Fruit fly (Drosophila melanogaster) whole organism, embryonic: ENCODE measurements around the gene kairos.

Experiments
- Bdp1 ChIP-seq: fragments of 200-800 bp; sonication (Bioruptor generic); optimal IDR thresholded peaks from 3 replicates; lab custom pipeline; 2016; ENCODE audit warnings: missing biosample characterization, missing genetic modification characterization
- CG11723 ChIP-seq: fragments of 200-800 bp; sonication (Bioruptor generic); optimal IDR thresholded peaks from 2 replicates; lab custom pipeline; 2017; ENCODE audit warnings: missing biosample characterization, mild to moderate bottlenecking, missing genetic modification characterization
- CG12219 ChIP-seq: fragments of 200-800 bp; sonication (Bioruptor generic); optimal IDR thresholded peaks from 3 replicates; lab custom pipeline; 2018; ENCODE audit warnings: missing biosample characterization, mild to moderate bottlenecking, missing genetic modification characterization
- CG13287 ChIP-seq: fragments of 200-800 bp; sonication (Bioruptor generic); IDR thresholded peaks from 2 replicates; pipeline ENCODE4 v1.3.6; 2022; ENCODE audit warnings: missing biosample characterization, missing genetic modification characterization; ENCODE audit not compliant: partially characterized antibody
- CG16863 ChIP-seq: fragments of 200-800 bp; sonication (Bioruptor generic); optimal IDR thresholded peaks from 3 replicates; lab custom pipeline; 2016; ENCODE audit warnings: missing biosample characterization, missing genetic modification characterization
- CG1832 ChIP-seq: fragments of 200-800 bp; sonication (Bioruptor generic); optimal IDR thresholded peaks from 2 replicates; lab custom pipeline; 2017; ENCODE audit warnings: missing biosample characterization, mild to moderate bottlenecking, missing genetic modification characterization, inconsistent platforms
- CG18764 ChIP-seq: fragments of 200-800 bp; sonication (Bioruptor generic); optimal IDR thresholded peaks from 3 replicates; lab custom pipeline; 2016; ENCODE audit warnings: missing biosample characterization, missing genetic modification characterization
- CG2120 ChIP-seq: fragments of 200-800 bp; sonication (Bioruptor generic); optimal IDR thresholded peaks from 3 replicates; lab custom pipeline; 2016; ENCODE audit warnings: missing biosample characterization, missing genetic modification characterization
- CG3281 ChIP-seq: fragments of 200-800 bp; sonication (Bioruptor generic); optimal IDR thresholded peaks from 3 replicates; lab custom pipeline; 2017; ENCODE audit warnings: missing biosample characterization, mild to moderate bottlenecking, missing genetic modification characterization
- CG34376 ChIP-seq: fragments of 200-800 bp; sonication (Bioruptor generic); optimal IDR thresholded peaks from 2 replicates; lab custom pipeline; 2018; ENCODE audit warnings: missing biosample characterization, mild to moderate bottlenecking, missing genetic modification characterization
- CG4707 ChIP-seq: fragments of 200-800 bp; sonication (Bioruptor generic); optimal IDR thresholded peaks from 2 replicates; lab custom pipeline; 2018; ENCODE audit warnings: missing biosample characterization, mild to moderate bottlenecking, missing genetic modification characterization, moderate library complexity
- CG6175 ChIP-seq: fragments of 200-800 bp; sonication (Bioruptor generic); IDR thresholded peaks from 3 replicates; pipeline ENCODE4 v1.3.6; 2022; ENCODE audit warnings: missing biosample characterization, missing genetic modification characterization
- CG6254 ChIP-seq: fragments of 200-800 bp; sonication (Bioruptor generic); optimal IDR thresholded peaks from 3 replicates; lab custom pipeline; 2017; ENCODE audit warnings: mild to moderate bottlenecking, missing biosample characterization, missing genetic modification reagents, missing genetic modification characterization
- CG9437 ChIP-seq: fragments of 200-800 bp; sonication (Bioruptor generic); optimal IDR thresholded peaks from 2 replicates; lab custom pipeline; 2018; ENCODE audit warnings: missing biosample characterization, mild to moderate bottlenecking, missing genetic modification characterization
- CG9609 ChIP-seq: fragments of 200-800 bp; sonication (Bioruptor generic); optimal IDR thresholded peaks from 3 replicates; lab custom pipeline; 2016; ENCODE audit warnings: missing biosample characterization, missing genetic modification characterization
- CG9797 ChIP-seq: fragments of 200-800 bp; sonication (Bioruptor generic); optimal IDR thresholded peaks from 3 replicates; lab custom pipeline; 2018; ENCODE audit warnings: missing biosample characterization, mild to moderate bottlenecking, missing genetic modification characterization
- CTCF ChIP-seq: fragments of 200-800 bp; sonication (Bioruptor generic); optimal IDR thresholded peaks from 2 replicates; lab custom pipeline; 2017; ENCODE audit warnings: missing biosample characterization, mild to moderate bottlenecking, missing genetic modification characterization, moderate library complexity
- Chrac-16 ChIP-seq: fragments of 200-800 bp; sonication (Bioruptor generic); optimal IDR thresholded peaks from 3 replicates; lab custom pipeline; 2016; ENCODE audit warnings: missing biosample characterization, missing genetic modification characterization
- Hmr ChIP-seq: fragments of 200-800 bp; sonication (Bioruptor generic); optimal IDR thresholded peaks from 3 replicates; lab custom pipeline; 2017; ENCODE audit warnings: mild to moderate bottlenecking, missing biosample characterization, missing genetic modification reagents, missing genetic modification characterization
- Hsf ChIP-seq: fragments of 200-800 bp; sonication (Bioruptor generic); optimal IDR thresholded peaks from 3 replicates; lab custom pipeline; 2016; ENCODE audit warnings: missing biosample characterization, missing genetic modification characterization
- Kr ChIP-seq: fragments of 200-800 bp; sonication (Bioruptor generic); optimal IDR thresholded peaks from 2 replicates; lab custom pipeline; 2017; ENCODE audit warnings: missing biosample characterization, mild to moderate bottlenecking, missing genetic modification characterization
- Lhr ChIP-seq: fragments of 200-800 bp; sonication (Bioruptor generic); optimal IDR thresholded peaks from 3 replicates; lab custom pipeline; 2017; ENCODE audit warnings: mild to moderate bottlenecking, missing biosample characterization, missing genetic modification reagents, missing genetic modification characterization
- Mrtf ChIP-seq: fragments of 200-800 bp; sonication (Bioruptor generic); IDR thresholded peaks from 3 replicates; pipeline ENCODE4 v1.3.6; 2022; ENCODE audit warnings: missing biosample characterization, missing genetic modification characterization
- Nf-YB ChIP-seq: fragments of 200-800 bp; sonication (Bioruptor generic); optimal IDR thresholded peaks from 3 replicates; lab custom pipeline; 2019; ENCODE audit warnings: missing biosample characterization, mild to moderate bottlenecking, missing genetic modification characterization, moderate library complexity
- Oli ChIP-seq: fragments of 200-800 bp; sonication (Bioruptor generic); optimal IDR thresholded peaks from 2 replicates; lab custom pipeline; 2018; ENCODE audit warnings: missing biosample characterization, mild to moderate bottlenecking, missing genetic modification characterization, moderate library complexity
- Rx ChIP-seq: fragments of 200-800 bp; sonication (Bioruptor generic); IDR thresholded peaks from 2 replicates; pipeline ENCODE4 v1.3.6; 2022; ENCODE audit warnings: missing biosample characterization, missing genetic modification characterization
- Scr ChIP-seq: fragments of 200-800 bp; sonication (Bioruptor generic); IDR thresholded peaks from 2 replicates; pipeline ENCODE4 v1.3.6; 2022; ENCODE audit warnings: missing biosample characterization, missing genetic modification characterization; ENCODE audit not compliant: partially characterized antibody
- Xbp1 ChIP-seq: fragments of 200-800 bp; sonication (Bioruptor generic); optimal IDR thresholded peaks from 3 replicates; lab custom pipeline; 2016; ENCODE audit warnings: missing biosample characterization, mild to moderate bottlenecking, missing genetic modification characterization
- Xrp1 ChIP-seq: fragments of 200-800 bp; sonication (Bioruptor generic); IDR thresholded peaks from 2 replicates; pipeline ENCODE4 v1.3.6; 2022; ENCODE audit warnings: missing biosample characterization, missing genetic modification characterization
- chinmo ChIP-seq: fragments of 200-800 bp; sonication (Bioruptor generic); IDR thresholded peaks from 4 replicates; pipeline ENCODE4 v1.3.6; 2022; ENCODE audit warnings: missing biosample characterization, missing genetic modification characterization; ENCODE audit not compliant: partially characterized antibody
- dan ChIP-seq: fragments of 200-800 bp; sonication (Bioruptor generic); IDR thresholded peaks from 2 replicates; pipeline ENCODE4 v1.3.6; 2022; ENCODE audit warnings: missing biosample characterization, missing genetic modification characterization
- dimm ChIP-seq: fragments of 200-800 bp; sonication (Bioruptor generic); IDR thresholded peaks from 2 replicates; pipeline ENCODE4 v1.3.6; 2022; ENCODE audit warnings: missing biosample characterization, missing genetic modification characterization
- fd3F ChIP-seq: fragments of 200-800 bp; sonication (Bioruptor generic); optimal IDR thresholded peaks from 2 replicates; lab custom pipeline; 2018; ENCODE audit warnings: missing biosample characterization, mild to moderate bottlenecking, missing genetic modification characterization, moderate library complexity
- fru ChIP-seq: fragments of >200 bp; optimal IDR thresholded peaks from 2 replicates; lab custom pipeline; 2017
- gcm2 ChIP-seq: fragments of 200-800 bp; sonication (Bioruptor generic); optimal IDR thresholded peaks from 2 replicates; lab custom pipeline; 2016; ENCODE audit warnings: missing biosample characterization, missing genetic modification characterization
- knrl ChIP-seq: fragments of 200-800 bp; sonication (Bioruptor generic); IDR thresholded peaks from 3 replicates; pipeline ENCODE4 v1.3.6; 2022; ENCODE audit warnings: missing biosample characterization, missing genetic modification characterization; ENCODE audit not compliant: partially characterized antibody
- lbe ChIP-seq: fragments of 200-800 bp; sonication (Bioruptor generic); optimal IDR thresholded peaks from 2 replicates; lab custom pipeline; 2016; ENCODE audit warnings: missing biosample characterization, mild to moderate bottlenecking, missing genetic modification characterization
- mam ChIP-seq: fragments of 200-800 bp; sonication (Bioruptor generic); optimal IDR thresholded peaks from 3 replicates; lab custom pipeline; 2016; ENCODE audit warnings: missing biosample characterization, missing genetic modification characterization
- nau ChIP-seq: fragments of 200-800 bp; sonication (Bioruptor generic); optimal IDR thresholded peaks from 3 replicates; lab custom pipeline; 2017; ENCODE audit warnings: missing biosample characterization, mild to moderate bottlenecking, missing genetic modification characterization, missing genetic modification reagents
- odd ChIP-seq: fragments of 200-800 bp; sonication (Bioruptor generic); optimal IDR thresholded peaks from 2 replicates; lab custom pipeline; 2017; ENCODE audit warnings: missing biosample characterization, mild to moderate bottlenecking, missing genetic modification characterization
- salm ChIP-seq: fragments of 200-800 bp; sonication (Bioruptor generic); optimal IDR thresholded peaks from 2 replicates; lab custom pipeline; 2018; ENCODE audit warnings: missing biosample characterization, mild to moderate bottlenecking, missing genetic modification characterization
- sob ChIP-seq: fragments of 200-800 bp; sonication (Bioruptor generic); IDR thresholded peaks from 2 replicates; pipeline ENCODE4 v1.3.6; 2022; ENCODE audit warnings: missing biosample characterization, missing genetic modification characterization
- tap ChIP-seq: fragments of 200-800 bp; optimal IDR thresholded peaks from 3 replicates; lab custom pipeline; 2019; ENCODE audit warnings: missing biosample characterization, mild to moderate bottlenecking, missing genetic modification characterization, moderate library complexity
- tup ChIP-seq: fragments of 200-800 bp; sonication (Bioruptor generic); optimal IDR thresholded peaks from 2 replicates; lab custom pipeline; 2016; ENCODE audit warnings: missing biosample characterization, mild to moderate bottlenecking, missing genetic modification characterization, moderate library complexity
- wdn ChIP-seq: fragments of 200-800 bp; sonication (Bioruptor generic); IDR thresholded peaks from 2 replicates; pipeline ENCODE4 v1.3.6; 2022; ENCODE audit warnings: missing biosample characterization, missing genetic modification characterization
- wek ChIP-seq: fragments of 200-800 bp; sonication (Bioruptor generic); optimal IDR thresholded peaks from 3 replicates; lab custom pipeline; 2018; ENCODE audit warnings: missing biosample characterization, mild to moderate bottlenecking, missing genetic modification characterization, moderate library complexity

Gene kairos

DNA sequence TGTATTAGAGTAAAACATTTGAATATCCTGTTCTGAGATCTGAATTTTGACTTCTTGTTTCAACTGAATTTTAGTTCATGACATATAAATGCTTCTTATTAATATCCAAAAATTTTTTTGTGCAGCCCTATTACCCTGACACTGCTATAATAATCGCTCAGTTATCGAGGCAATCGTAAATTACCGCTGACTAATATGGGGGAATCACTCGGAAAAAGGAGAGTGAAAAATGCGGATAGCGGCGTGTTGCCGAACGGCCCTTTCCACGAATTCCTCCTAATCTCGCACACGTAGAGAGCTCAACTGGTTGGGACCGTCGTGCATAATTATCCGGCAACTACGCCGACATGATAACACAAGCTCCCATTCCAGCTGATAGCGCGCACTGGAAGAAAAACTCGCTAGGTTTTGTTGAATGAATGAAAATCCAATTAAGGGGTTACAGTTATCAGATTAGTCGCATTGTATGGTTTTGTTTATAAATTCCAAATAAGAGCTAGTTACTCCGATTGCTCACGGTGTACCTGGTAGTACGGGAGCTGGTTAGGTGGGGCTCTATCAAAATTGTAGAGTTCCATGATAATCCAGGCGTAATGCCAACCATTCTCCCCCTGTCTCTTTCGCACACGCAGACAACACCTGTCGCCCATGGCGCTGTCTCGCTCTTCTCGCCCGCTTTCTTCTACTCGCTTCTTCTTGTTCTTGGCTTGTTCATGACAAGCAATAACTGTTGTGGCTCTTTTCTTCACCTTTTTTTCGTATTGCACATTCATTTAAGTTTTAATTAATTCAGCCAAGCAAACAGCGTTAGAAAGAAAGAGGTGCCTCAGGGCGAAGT is 12.0 kb upstream of the kairos start (continued):
- peak; percentile 38 for TF ChIP-seq Hsf (GFP tag; lab: Kevin White, UChicago)
- peak; percentile 82 for TF ChIP-seq mam (GFP tag; lab: Kevin White, UChicago)
- TF ChIP-seq wek (GFP tag; lab: Kevin White, UChicago): peak; percentile 38
- peak; percentile 50 for TF ChIP-seq Rx (GFP tag; lab: Robert Waterston, UW)
- peak; percentile 53 for TF ChIP-seq CG1832 (GFP tag; lab: Kevin White, UChicago)
- no peak for TF ChIP-seq CG9797
- peak; percentile 84 for TF ChIP-seq Hmr (GFP tag; lab: Kevin White, UChicago)
- TF ChIP-seq CTCF (GFP tag; lab: Kevin White, UChicago): peak; percentile 0
- peak; percentile 1 for TF ChIP-seq CG18764 (GFP tag; lab: Kevin White, UChicago)
- TF ChIP-seq odd (GFP tag; lab: Kevin White, UChicago): peak; percentile 46
- peak; percentile 43 for TF ChIP-seq fd3F (GFP tag; lab: Kevin White, UChicago)

DNA sequence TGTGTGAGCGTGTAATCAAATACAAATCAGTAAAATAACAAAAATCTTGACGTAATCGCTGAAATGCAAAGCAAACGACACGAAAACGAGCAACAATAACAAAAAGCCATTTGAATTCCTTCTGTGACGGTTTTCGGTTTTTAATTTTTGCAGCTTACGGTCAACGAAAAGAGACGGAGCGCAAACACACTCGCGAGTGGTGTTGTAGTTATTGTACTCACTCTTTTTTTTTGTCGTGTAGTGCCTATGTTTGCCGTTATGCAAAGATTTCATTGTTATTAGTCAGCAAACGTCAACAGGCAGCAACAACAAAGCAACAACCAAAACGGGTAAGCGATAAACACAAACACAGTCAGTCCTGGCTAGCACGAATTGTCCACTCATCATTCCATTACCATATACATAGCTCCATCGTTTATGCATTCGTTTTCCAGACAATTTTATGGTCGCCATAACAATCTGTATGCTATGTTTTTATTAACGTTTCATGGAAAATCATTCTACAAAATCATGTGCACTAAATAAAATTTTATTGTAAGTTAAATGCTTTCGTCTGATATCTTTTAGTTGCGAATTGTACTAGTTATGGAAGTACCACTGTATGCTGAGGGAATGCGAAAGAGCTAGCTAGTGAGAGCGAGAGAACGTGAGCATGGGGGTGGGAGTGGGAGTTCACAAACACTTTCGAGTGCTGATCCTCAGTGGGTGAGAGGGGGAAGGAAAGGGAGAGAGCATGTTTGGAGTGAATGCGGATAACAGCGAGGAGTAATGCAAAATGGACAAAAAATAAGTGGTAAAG is 11.1 kb upstream of the kairos start:
- TF ChIP-seq CG6175 (GFP tag; lab: Robert Waterston, UW): peak; percentile 49; the same call in 2 of the 3 replicates
- TF ChIP-seq CG34376 (GFP tag; lab: Kevin White, UChicago): peak; percentile 71
- TF ChIP-seq CG16863: peak; percentile 44
- peak; percentile 75 for TF ChIP-seq CG12219
- no peak for TF ChIP-seq tup (GFP tag; lab: Kevin White, UChicago)
- peak; percentile 86 for TF ChIP-seq CG2120 (GFP tag; lab: Kevin White, UChicago)
- no peak for TF ChIP-seq Kr (GFP tag; lab: Kevin White, UChicago)
- TF ChIP-seq Xrp1 (GFP tag; lab: Robert Waterston, UW): peak; percentile 72
- peak; percentile 35 for TF ChIP-seq CG4707 (GFP tag; lab: Kevin White, UChicago)
- TF ChIP-seq dimm (GFP tag; lab: Robert Waterston, UW): no peak
- no peak for TF ChIP-seq knrl (GFP tag; lab: Robert Waterston, UW)
- peak; percentile 54 for TF ChIP-seq CG9609 (GFP tag; lab: Kevin White, UChicago)
- no peak; the same call in 1 of the 2 replicates for TF ChIP-seq wdn (GFP tag; lab: Robert Waterston, UW)
- no peak for TF ChIP-seq Nf-YB
- no peak for TF ChIP-seq dan (GFP tag; lab: Robert Waterston, UW)
- TF ChIP-seq CG3281 (GFP tag; lab: Kevin White, UChicago): peak; percentile 79
- TF ChIP-seq Lhr (GFP tag; lab: Kevin White, UChicago): no peak
- TF ChIP-seq gcm2 (GFP tag; lab: Kevin White, UChicago): no peak
- TF ChIP-seq fru: no peak
- TF ChIP-seq CG13287: no peak
- TF ChIP-seq CG9437: peak; percentile 47
- TF ChIP-seq lbe: no peak
- no peak for TF ChIP-seq Scr (GFP tag; lab: Robert Waterston, UW)
- peak; percentile 80 for TF ChIP-seq sob (GFP tag; lab: Robert Waterston, UW)
- peak; percentile 31 for TF ChIP-seq Chrac-16 (GFP tag; lab: Kevin White, UChicago)
- no peak for TF ChIP-seq CG6254 (GFP tag; lab: Kevin White, UChicago)
- TF ChIP-seq CG11723: peak; percentile 12
- TF ChIP-seq chinmo: no peak
- peak; percentile 33 for TF ChIP-seq Bdp1 (GFP tag; lab: Kevin White, UChicago)
- peak; percentile 77; the same call in 2 of the 3 replicates for TF ChIP-seq Mrtf (GFP tag; lab: Robert Waterston, UW)
- TF ChIP-seq Oli (tag; lab: Kevin White, UChicago): peak; percentile 69
- TF ChIP-seq nau: no peak
- TF ChIP-seq salm (tag; lab: Kevin White, UChicago): peak; percentile 52
- peak; percentile 72 for TF ChIP-seq tap (tag; lab: Kevin White, UChicago)
- peak; percentile 58 for TF ChIP-seq Xbp1
